Worm (Caenorhabditis elegans) whole organism, dauer: ENCODE data around the gene set-3.

Experiments used
- unc-62 ChIP-seq: sonication (generic microtip); optimal IDR thresholded peaks from 2 replicates; lab custom pipeline; 2017; ENCODE audit warnings: missing biosample characterization, missing genetic modification reagents, missing genetic modification characterization

The set-3 gene

DNA sequence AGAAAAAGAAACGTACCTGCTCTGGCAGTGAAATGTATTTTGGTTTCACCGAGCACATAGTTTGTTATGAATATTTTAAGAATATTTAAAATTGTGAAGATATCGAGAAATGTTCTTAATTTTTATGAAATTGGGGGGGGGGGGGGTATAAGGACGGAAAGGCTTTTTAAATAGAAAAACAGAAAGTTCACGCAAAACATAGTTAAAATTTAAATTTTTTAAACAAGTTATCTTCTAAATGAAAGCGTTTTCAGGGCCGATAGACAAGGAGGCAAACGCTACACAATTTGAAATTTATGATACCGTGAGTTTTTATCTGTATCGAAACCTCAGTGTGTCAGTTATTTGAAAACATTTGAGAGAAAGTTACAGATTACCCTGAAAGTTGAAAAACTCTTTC is 38.6 kb downstream of the set-3 start, which contains the start of gene C15H7.4:
TSS of gene C15H7.4 (minus strand) at position 101 of the 400 bp plus-strand sequence.
- TF ChIP-seq unc-62 = no peak

DNA sequence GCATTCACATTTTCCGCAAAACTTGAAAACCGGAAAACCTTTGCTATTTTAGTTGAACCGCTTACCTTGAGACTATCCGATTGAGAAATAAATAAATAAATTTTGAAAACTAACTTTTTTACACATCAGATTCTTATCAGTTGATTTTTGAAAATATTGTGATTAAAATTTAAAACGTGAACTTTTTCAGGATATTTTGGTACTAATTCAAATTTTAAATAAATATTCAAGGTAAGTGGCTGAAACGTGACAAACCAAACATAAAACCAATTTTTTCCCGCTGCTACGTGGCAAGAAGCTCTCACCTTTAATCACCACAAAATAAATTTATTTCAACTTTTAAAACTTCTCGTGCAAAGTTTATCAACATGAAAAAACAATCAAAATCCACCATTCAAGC is 42.5 kb downstream of the set-3 start, which contains the start of gene C15H7.3:
TSS of gene C15H7.3 (minus strand) at position 101 of the 400 bp plus-strand sequence.
- TF ChIP-seq unc-62 = no peak

DNA sequence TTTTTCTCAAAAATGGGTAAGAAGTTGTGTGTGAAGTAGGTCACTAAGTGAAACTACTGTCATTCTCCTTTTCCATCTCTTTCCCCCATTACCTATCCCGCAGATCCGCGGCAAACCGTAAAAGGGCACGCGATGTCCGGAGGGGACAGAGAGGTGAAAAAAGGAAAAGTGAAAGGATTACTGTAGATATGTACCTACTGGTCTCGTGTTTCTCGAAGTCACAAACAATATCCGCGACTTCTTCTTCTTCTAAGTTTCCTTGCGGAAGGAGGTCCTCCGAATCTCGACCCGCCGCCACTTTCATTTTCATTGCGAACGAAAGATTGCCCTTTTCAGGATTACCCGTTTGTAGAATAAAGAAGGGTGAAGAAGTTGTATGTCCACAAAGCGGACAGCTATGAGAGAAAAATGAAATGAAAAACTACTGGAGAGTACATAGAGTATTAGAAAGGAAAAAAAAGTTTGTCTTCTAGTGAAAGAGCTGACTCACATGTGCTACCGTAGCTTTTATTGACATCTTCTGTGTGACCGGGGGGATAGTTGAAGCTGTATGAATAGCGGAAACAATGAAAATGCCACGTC is 47.8 kb downstream of the set-3 start:
- TF ChIP-seq unc-62 = no peak

DNA sequence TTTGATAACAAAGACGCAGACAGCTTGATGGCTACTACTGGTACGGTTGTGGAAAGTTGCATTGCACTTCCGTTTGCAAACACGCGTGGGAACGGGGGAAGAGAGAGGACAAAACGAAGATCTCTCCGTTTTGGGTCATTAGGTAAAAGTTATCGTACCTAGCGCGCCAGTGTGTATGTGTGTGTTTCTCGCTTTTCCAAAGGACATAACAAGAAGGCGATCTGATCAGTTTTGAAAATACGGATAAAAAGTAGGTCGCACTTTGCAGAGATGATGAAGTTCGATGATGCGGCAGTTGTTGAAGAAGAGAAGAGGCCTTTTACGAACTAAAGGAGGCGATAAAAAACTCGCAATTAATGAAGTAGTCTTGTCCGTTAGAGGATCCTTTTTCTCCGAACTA is 49.3 kb downstream of the set-3 start:
- no peak for TF ChIP-seq unc-62

DNA sequence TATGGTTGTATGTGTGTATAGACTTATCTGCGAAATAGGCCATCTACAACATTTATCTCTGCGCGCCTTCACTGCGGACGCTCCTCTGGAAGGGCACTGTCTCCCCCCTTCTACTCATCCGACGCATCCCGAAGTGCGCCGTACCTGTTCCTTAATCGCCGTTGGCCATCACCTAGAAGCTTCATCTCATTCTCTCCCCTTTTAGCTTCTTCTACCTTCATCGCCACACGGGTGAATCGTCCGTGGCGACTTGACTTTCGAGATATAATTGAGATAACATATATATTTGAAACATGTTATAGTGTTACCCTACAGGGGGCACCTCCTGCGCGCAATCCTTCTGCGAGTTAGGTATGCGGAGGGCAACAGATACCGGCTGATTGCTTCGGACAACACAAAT is 52.3 kb downstream of the set-3 start:
- TF ChIP-seq unc-62 = no peak
